Fruit fly (Drosophila melanogaster): ENCODE data around the gene CG43390.
A peak's percentile ranks its signal among the peaks of the same experiment; 100 is the strongest.

Gene CG43390

DNA sequence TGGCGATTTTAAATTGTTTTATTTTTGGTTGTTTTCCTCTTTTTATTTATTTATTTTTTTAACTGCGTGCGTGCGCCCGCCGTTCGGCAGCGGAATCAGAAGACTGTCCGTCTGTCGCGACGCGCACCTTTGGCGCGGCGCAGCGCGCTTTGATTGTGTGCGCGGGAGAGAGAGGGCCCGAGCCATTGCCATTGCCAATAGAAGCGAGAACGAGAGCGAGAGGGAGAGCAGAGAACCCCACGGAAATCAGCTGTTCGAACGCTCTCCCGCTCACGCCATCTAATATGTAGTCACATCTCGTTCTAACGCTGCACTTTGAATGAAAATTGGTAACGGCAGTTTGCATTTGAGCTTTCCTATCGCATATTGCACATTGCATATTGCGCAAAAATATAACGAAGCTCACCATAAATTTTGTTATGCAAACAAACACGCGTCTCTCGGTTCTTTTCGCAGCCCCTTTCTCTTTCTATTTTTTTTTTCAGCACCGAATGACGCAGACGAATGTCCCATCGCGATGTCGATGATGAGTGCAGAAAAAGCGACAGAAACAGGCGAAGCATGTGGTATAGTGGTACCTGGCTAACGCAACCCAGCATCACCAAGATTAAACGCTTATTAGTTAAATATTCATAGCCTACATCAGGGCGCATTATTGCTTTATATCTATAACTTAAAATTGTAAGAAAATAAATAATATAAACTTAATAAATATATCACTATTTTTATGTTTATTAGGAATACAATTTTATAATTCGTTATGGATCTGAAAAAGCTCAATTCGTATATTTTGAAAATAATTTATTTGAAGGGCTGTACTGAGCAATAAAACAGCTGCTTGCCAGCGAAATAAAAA, 45.1 kb downstream of the CG43390 start (continued):
- TF ChIP-seq ap (GFP tag; IDR thresholded peaks at IDR 0.05) = no peak
- no peak for TF ChIP-seq HLH54F (GFP tag; optimal IDR thresholded peaks at IDR 0.05)
- no peak for TF ChIP-seq chif (GFP tag; optimal IDR thresholded peaks at IDR 0.05)
- TF ChIP-seq wek (GFP tag; optimal IDR thresholded peaks at IDR 0.05) = no peak
- no peak for TF ChIP-seq sob (GFP tag; IDR thresholded peaks at IDR 0.05)
- 0 out of 3 replicates have a peak, but pooled peaks have one; percentile 9 for TF ChIP-seq Doc3 (GFP tag; IDR thresholded peaks at IDR 0.05; ENCODE audit: partially characterized antibody)
- no peak for TF ChIP-seq so (GFP tag; IDR thresholded peaks at IDR 0.05)
- TF ChIP-seq unc-4 (GFP tag; IDR thresholded peaks at IDR 0.05; ENCODE audit: partially characterized antibody) = peak; percentile 27; the same call in 1 of the 2 replicates
- TF ChIP-seq Dll (GFP tag; IDR thresholded peaks at IDR 0.05; ENCODE audit: partially characterized antibody) = peak; percentile 47; the same call in 2 of the 4 replicates
- TF ChIP-seq CG30431 (GFP tag; optimal IDR thresholded peaks at IDR 0.05) = no peak
- TF ChIP-seq CG16815 (GFP tag; optimal IDR thresholded peaks at IDR 0.05) = no peak
- TF ChIP-seq CG8478 (optimal IDR thresholded peaks at IDR 0.05) = no peak
- no peak for TF ChIP-seq CG6654 (GFP tag; optimal IDR thresholded peaks at IDR 0.05)
- TF ChIP-seq Med (GFP tag) = peak; percentile 78
- no peak for TF ChIP-seq Hmr (GFP tag; optimal IDR thresholded peaks at IDR 0.05)
- no peak for TF ChIP-seq CG4404 (GFP tag; IDR thresholded peaks at IDR 0.05)
- TF ChIP-seq gro (GFP tag; optimal IDR thresholded peaks at IDR 0.05) = no peak
- TF ChIP-seq CG6254 (GFP tag; optimal IDR thresholded peaks at IDR 0.05) = no peak
- no peak for TF ChIP-seq CG1024 (GFP tag; IDR thresholded peaks at IDR 0.05)
- peak; percentile 48; the same call in 1 of the 2 replicates for TF ChIP-seq lmd (GFP tag; IDR thresholded peaks at IDR 0.05)
- TF ChIP-seq Ravus (GFP tag; IDR thresholded peaks at IDR 0.05) = no peak
- no peak for TF ChIP-seq usp (GFP tag; optimal IDR thresholded peaks at IDR 0.05)
- TF ChIP-seq CG17612 (GFP tag; IDR thresholded peaks at IDR 0.05) = no peak
- TF ChIP-seq sima (GFP tag; optimal IDR thresholded peaks at IDR 0.05) = no peak
- TF ChIP-seq Meics (GFP tag; optimal IDR thresholded peaks at IDR 0.05) = no peak
- TF ChIP-seq dysf (GFP tag; IDR thresholded peaks at IDR 0.05) = peak; percentile 46; the same call in 2 of the 3 replicates
- TF ChIP-seq hkb (optimal IDR thresholded peaks at IDR 0.05) = no peak
- TF ChIP-seq hkb (GFP tag; IDR thresholded peaks at IDR 0.05) = peak; percentile 10; the same call in 1 of the 2 replicates
- no peak for TF ChIP-seq dm (GFP tag; optimal IDR thresholded peaks at IDR 0.05)
- TF ChIP-seq CG6175 (GFP tag; IDR thresholded peaks at IDR 0.05) = no peak
- peak; percentile 30 for TF ChIP-seq CG34376 (GFP tag; optimal IDR thresholded peaks at IDR 0.05)
- peak; percentile 58; the same call in 2 of the 3 replicates for TF ChIP-seq CG6791 (GFP tag; IDR thresholded peaks at IDR 0.05; ENCODE audit: partially characterized antibody)
- TF ChIP-seq row (GFP tag; IDR thresholded peaks at IDR 0.05) = peak; percentile 51; the same call in 2 of the 3 replicates
- TF ChIP-seq CG12769 (tag; optimal IDR thresholded peaks at IDR 0.05) = no peak
- TF ChIP-seq Hsf (GFP tag; optimal IDR thresholded peaks at IDR 0.05) = no peak
- TF ChIP-seq p53 (GFP tag; optimal IDR thresholded peaks at IDR 0.05) = no peak
- no peak for TF ChIP-seq CG33557 (GFP tag; optimal IDR thresholded peaks at IDR 0.05)
- TF ChIP-seq CG15479 (GFP tag; optimal IDR thresholded peaks at IDR 0.05) = no peak
- TF ChIP-seq zfh1 (GFP tag; IDR thresholded peaks at IDR 0.05) = 0 out of 3 replicates have a peak, but pooled peaks have one; percentile 11
- no peak for TF ChIP-seq CG3838 (GFP tag; optimal IDR thresholded peaks at IDR 0.05)
- no peak for TF ChIP-seq Mrtf (GFP tag; IDR thresholded peaks at IDR 0.05)
- TF ChIP-seq Awh (GFP tag; IDR thresholded peaks at IDR 0.05) = 0 out of 2 replicates have a peak, but pooled peaks have one; percentile 7
- 0 out of 3 replicates have a peak, but pooled peaks have one; percentile 26 for TF ChIP-seq CG11456 (GFP tag; IDR thresholded peaks at IDR 0.05)
- TF ChIP-seq lov (optimal IDR thresholded peaks at IDR 0.05) = no peak
- TF ChIP-seq lov (GFP tag; IDR thresholded peaks at IDR 0.05) = no peak
- TF ChIP-seq ATbp (GFP tag; optimal IDR thresholded peaks at IDR 0.05) = no peak
- TF ChIP-seq CG18599 (GFP tag; optimal IDR thresholded peaks at IDR 0.05) = no peak
- no peak for TF ChIP-seq Rx (GFP tag; IDR thresholded peaks at IDR 0.05)
- no peak for TF ChIP-seq abd-A (tag; optimal IDR thresholded peaks at IDR 0.05)
- TF ChIP-seq bbx (GFP tag; IDR thresholded peaks at IDR 0.05; ENCODE audit: partially characterized antibody) = 0 out of 2 replicates have a peak, but pooled peaks have one; percentile 9
